Worm (Caenorhabditis elegans) whole organism, L4/young adult: ENCODE measurements around the gene txbp-3.

Source experiments
- W03F9.2 ChIP-seq: fragments of 150-350 bp; optimal IDR thresholded peaks from 2 replicates; lab custom pipeline; 2014; ENCODE audit warnings: missing biosample characterization, missing genetic modification characterization
- dao-5 ChIP-seq: sonication (generic microtip); optimal IDR thresholded peaks from 2 replicates; lab custom pipeline; 2016; ENCODE audit warnings: missing genotype, missing genetic modification characterization, moderate library complexity, missing compliant biosample characterization
- him-1 ChIP-seq: sonication (generic microtip); optimal IDR thresholded peaks from 2 replicates; lab custom pipeline; 2016; ENCODE audit warnings: missing genotype, missing genetic modification reagents, missing genetic modification characterization, missing compliant biosample characterization

txbp-3 gene

ce11 chrIII:5002231-5002630, 45.0 kb downstream of the txbp-3 start, which contains the start of gene R144.10:
Gene R144.10 (minus strand): TSS chrIII:5002331.
- TF ChIP-seq dao-5 (no peak), W03F9.2 (tag; lab: Kevin White, UChicago) (no peak), him-1 (no peak)

ce11 chrIII:4998956-4999425, 48.3 kb downstream of the txbp-3 start, which contains the start of gene smcr-8:
Gene smcr-8 (plus strand): TSS chrIII:4999375.
- TF ChIP-seq him-1 (no peak), W03F9.2 (tag; lab: Kevin White, UChicago) (no peak), dao-5 (no peak)

ce11 chrIII:4998111-4998859, 49.0 kb downstream of the txbp-3 start, which contains the start of gene tmem-131:
Gene tmem-131 (minus strand): TSS chrIII:4998161.
- TF ChIP-seq W03F9.2 (tag; lab: Kevin White, UChicago): no peak
- TF ChIP-seq him-1: no peak
- TF ChIP-seq dao-5: no peak
